Worm (Caenorhabditis elegans) whole organism, L4 larva: ENCODE data around the gene T25B6.5.

Experiments
- F37D6.2 ChIP-seq: sonication (generic microtip); optimal IDR thresholded peaks from 2 replicates; lab custom pipeline; 2016; ENCODE audit warnings: mild to moderate bottlenecking, missing genetic modification characterization, missing compliant biosample characterization
- T26A8.4 ChIP-seq: fragments of 200-800 bp; sonication (Bioruptor generic); IDR thresholded peaks from 2 replicates; pipeline ENCODE4 v1.3.6; 2022; ENCODE audit warnings: missing genetic modification characterization, missing compliant biosample characterization
- Y75B8A.6 ChIP-seq: fragments of 200-800 bp; sonication (Bioruptor generic); IDR thresholded peaks from 2 replicates; pipeline ENCODE4 v1.3.6; 2022; ENCODE audit warnings: missing genetic modification reagents, missing genetic modification characterization, missing compliant biosample characterization
- aha-1 ChIP-seq: fragments of 150-350 bp; peaks from one replicate; lab custom pipeline; 2014; ENCODE audit warnings: missing biosample characterization, missing genetic modification characterization
- aly-2 ChIP-seq: sonication (generic microtip); optimal IDR thresholded peaks from 2 replicates; lab custom pipeline; 2018; ENCODE audit warnings: missing biosample characterization, missing genetic modification characterization
- ceh-20 ChIP-seq: fragments of 200-800 bp; sonication (Bioruptor generic); IDR thresholded peaks from 2 replicates; pipeline ENCODE4 v1.3.6; 2022; ENCODE audit warnings: missing genetic modification reagents, missing genetic modification characterization, missing compliant biosample characterization
- ceh-44 ChIP-seq: fragments of 200-800 bp; sonication (Bioruptor generic); IDR thresholded peaks from 2 replicates; pipeline ENCODE4 v1.3.6; 2022; ENCODE audit warnings: missing genetic modification reagents, missing genetic modification characterization, missing compliant biosample characterization
- daf-19 ChIP-seq: fragments of 200-800 bp; sonication (Bioruptor generic); conservative IDR thresholded peaks from 2 replicates; pipeline ENCODE4 v1.3.6; 2022; ENCODE audit warnings: missing genetic modification characterization, missing compliant biosample characterization
- dmd-8 ChIP-seq: fragments of 200-800 bp; sonication (Bioruptor generic); IDR thresholded peaks from 2 replicates; pipeline ENCODE4 v1.3.6; 2022; ENCODE audit warnings: missing genetic modification characterization, missing compliant biosample characterization
- dmd-9 ChIP-seq: fragments of 200-800 bp; sonication (Bioruptor generic); IDR thresholded peaks from 2 replicates; pipeline ENCODE4 v1.3.6; 2022; ENCODE audit warnings: missing genetic modification reagents, missing genetic modification characterization, missing compliant biosample characterization
- duxl-1 ChIP-seq: sonication (generic microtip); optimal IDR thresholded peaks from 2 replicates; lab custom pipeline; 2016; ENCODE audit warnings: mild to moderate bottlenecking, missing genetic modification characterization, moderate library complexity, missing compliant biosample characterization; ENCODE audit not compliant: poor library complexity
- dve-1 ChIP-seq: sonication (generic microtip); optimal IDR thresholded peaks from 2 replicates; lab custom pipeline; 2017; ENCODE audit warnings: antibody characterized with exemption, mild to moderate bottlenecking, missing genetic modification characterization, missing compliant biosample characterization; ENCODE audit not compliant: insufficient read depth
- egl-27 ChIP-seq: sonication (generic microtip); optimal IDR thresholded peaks from 3 replicates; lab custom pipeline; 2017; ENCODE audit warnings: missing biosample characterization, missing genetic modification reagents, missing genetic modification characterization
- fkh-10 ChIP-seq: fragments of 150-350 bp; optimal IDR thresholded peaks from 2 replicates; lab custom pipeline; 2014; ENCODE audit warnings: missing biosample characterization, missing genetic modification reagents, missing genetic modification characterization
- jun-1 ChIP-seq: fragments of 150-350 bp; optimal IDR thresholded peaks from 2 replicates; lab custom pipeline; 2014; ENCODE audit warnings: missing biosample characterization, missing genetic modification reagents, missing genetic modification characterization
- lim-7 ChIP-seq: fragments of 200-800 bp; sonication (Bioruptor generic); IDR thresholded peaks from 2 replicates; pipeline ENCODE4 v1.3.6; 2022; ENCODE audit warnings: missing genetic modification characterization, missing compliant biosample characterization
- lin-1 ChIP-seq: fragments of 200-800 bp; sonication (Bioruptor generic); IDR thresholded peaks from 2 replicates; pipeline ENCODE4 v1.3.6; 2022; ENCODE audit warnings: missing genetic modification reagents, missing genetic modification characterization, missing compliant biosample characterization
- lin-13 ChIP-seq: fragments of 150-350 bp; optimal IDR thresholded peaks from 2 replicates; lab custom pipeline; 2014; ENCODE audit warnings: missing biosample characterization, missing genetic modification reagents, missing genetic modification characterization
- lsy-2 ChIP-seq, 2 experiments: fragments of 150-350 bp in 1 of 2; sonication (generic microtip) in 1 of 2; optimal IDR thresholded peaks; 2 replicates each; lab custom pipeline; 2014 to 2017; ENCODE audit warnings: missing biosample characterization in 2 of 2, missing genetic modification characterization in 2 of 2
- madf-9 ChIP-seq: fragments of 200-800 bp; sonication (Bioruptor generic); conservative IDR thresholded peaks from 2 replicates; pipeline ENCODE4 v1.3.6; 2022; ENCODE audit warnings: missing genetic modification reagents, missing genetic modification characterization, missing compliant biosample characterization
- mdl-1 ChIP-seq, 2 experiments: fragments of 150-350 bp in 1 of 2; sonication (generic microtip) in 1 of 2; optimal IDR thresholded peaks; 2 replicates each; lab custom pipeline; 2014 to 2017; ENCODE audit warnings: missing biosample characterization in 2 of 2, missing genetic modification characterization in 2 of 2
- mdt-29 ChIP-seq: fragments of 200-800 bp; sonication (Bioruptor generic); IDR thresholded peaks from 2 replicates; pipeline ENCODE4 v1.3.6; 2022; ENCODE audit warnings: missing genetic modification reagents, missing genetic modification characterization, missing compliant biosample characterization
- mep-1 ChIP-seq: fragments of 150-350 bp; sonication (generic microtip); optimal IDR thresholded peaks from 3 replicates; lab custom pipeline; 2014; ENCODE audit warnings: missing biosample characterization, missing genetic modification characterization
- mes-2 ChIP-seq: sonication (generic microtip); optimal IDR thresholded peaks from 2 replicates; lab custom pipeline; 2016; ENCODE audit warnings: missing genotype, mild to moderate bottlenecking, missing genetic modification characterization, missing compliant biosample characterization; ENCODE audit not compliant: poor library complexity, severe bottlenecking
- mxl-2 ChIP-seq: fragments of 200-800 bp; sonication (Bioruptor generic); conservative IDR thresholded peaks from 2 replicates; pipeline ENCODE4 v1.3.6; 2022; ENCODE audit warnings: missing genetic modification reagents, missing genetic modification characterization, missing compliant biosample characterization
- nhr-10 ChIP-seq: fragments of 150-350 bp; optimal IDR thresholded peaks from 2 replicates; lab custom pipeline; 2014; ENCODE audit warnings: missing biosample characterization, missing genetic modification characterization
- nhr-25 ChIP-seq: sonication (generic microtip); optimal IDR thresholded peaks from 2 replicates; lab custom pipeline; 2017; ENCODE audit warnings: missing genetic modification characterization, mild to moderate bottlenecking, missing compliant biosample characterization, antibody characterized with exemption, moderate library complexity, borderline replicate concordance; ENCODE audit not compliant: insufficient read depth
- nhr-28 ChIP-seq: fragments of 150-350 bp; optimal IDR thresholded peaks from 2 replicates; lab custom pipeline; 2014; ENCODE audit warnings: missing biosample characterization, missing genetic modification characterization
- nhr-6 ChIP-seq: fragments of 150-350 bp; optimal IDR thresholded peaks from 2 replicates; lab custom pipeline; 2014; ENCODE audit warnings: missing biosample characterization, missing genetic modification characterization
- pha-4 ChIP-seq, 2 experiments: fragments of 150-350 bp in 1 of 2; fragments of 200-800 bp in 1 of 2; sonication (Bioruptor generic) in 1 of 2; IDR thresholded peaks in 1 of 2; optimal IDR thresholded peaks in 1 of 2; 2 replicates each; pipeline versions ENCODE4 v1.3.6 to Lab custom; 2014 to 2022; ENCODE audit warnings: missing genetic modification characterization in 2 of 2, missing genetic modification reagents in 2 of 2, missing biosample characterization in 1 of 2, missing compliant biosample characterization in 1 of 2
- saeg-2 ChIP-seq: fragments of 200-800 bp; sonication (Bioruptor generic); IDR thresholded peaks from 2 replicates; pipeline ENCODE4 v1.3.6; 2022; ENCODE audit warnings: missing genetic modification reagents, missing genetic modification characterization, missing compliant biosample characterization
- set-16 ChIP-seq: fragments of 200-800 bp; sonication (Bioruptor generic); IDR thresholded peaks from 2 replicates; pipeline ENCODE4 v1.3.6; 2022; ENCODE audit warnings: missing genetic modification reagents, missing genetic modification characterization, missing compliant biosample characterization
- skn-1 ChIP-seq: fragments of 150-350 bp; optimal IDR thresholded peaks from 2 replicates; lab custom pipeline; 2014; ENCODE audit warnings: missing biosample characterization, missing genetic modification characterization
- spr-3 ChIP-seq: fragments of 200-800 bp; sonication (Bioruptor generic); optimal IDR thresholded peaks from 2 replicates; lab custom pipeline; 2018; ENCODE audit warnings: mild to moderate bottlenecking, missing genetic modification characterization, missing compliant biosample characterization
- tag-97 ChIP-seq: fragments of 200-800 bp; sonication (Bioruptor generic); IDR thresholded peaks from 2 replicates; pipeline ENCODE4 v1.3.6; 2022; ENCODE audit warnings: missing genetic modification characterization, missing compliant biosample characterization
- unc-62 ChIP-seq, 3 experiments: fragments of 150-350 bp in 1 of 3; sonication (generic microtip); optimal IDR thresholded peaks in 2 of 3; peaks in 1 of 3; 1 replicate in 1 of 3; 2 replicates in 2 of 3; lab custom pipeline; 2014 to 2017; ENCODE audit warnings: missing biosample characterization in 3 of 3, missing genetic modification characterization in 3 of 3, missing genetic modification reagents in 3 of 3, missing genotype in 1 of 3
- vab-7 ChIP-seq: fragments of 200-800 bp; sonication (Bioruptor generic); IDR thresholded peaks from 2 replicates; pipeline ENCODE4 v1.3.6; 2022; ENCODE audit warnings: missing genetic modification reagents, missing genetic modification characterization, missing compliant biosample characterization
- zfp-3 ChIP-seq: fragments of 200-800 bp; sonication (Bioruptor generic); conservative IDR thresholded peaks from 2 replicates; pipeline ENCODE4 v1.3.6; 2022; ENCODE audit warnings: missing genetic modification reagents, missing genetic modification characterization, missing compliant biosample characterization
- zip-11 ChIP-seq: fragments of 200-800 bp; sonication (Bioruptor generic); IDR thresholded peaks from 2 replicates; pipeline ENCODE4 v1.3.6; 2022; ENCODE audit warnings: missing genetic modification characterization, missing compliant biosample characterization

Gene T25B6.5

DNA sequence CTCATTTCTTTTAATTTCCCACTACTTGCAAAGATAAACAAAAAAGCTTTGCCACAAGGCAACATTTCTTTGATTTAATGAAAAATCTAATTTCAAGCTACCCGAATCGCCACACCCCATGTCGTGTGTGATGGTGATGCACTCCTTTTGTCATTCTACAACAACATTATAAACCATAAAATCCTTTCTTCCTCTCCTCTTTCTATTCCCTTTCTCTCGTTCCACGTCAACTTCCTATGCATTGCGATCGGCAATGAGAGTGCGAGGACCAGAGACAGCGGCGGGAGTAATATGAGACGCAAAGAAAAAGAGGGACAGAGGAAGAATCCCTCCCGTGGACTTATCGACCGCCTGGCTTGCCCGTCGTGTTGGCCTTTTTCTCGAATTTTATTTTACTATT is 46.5 kb upstream of the T25B6.5 start (continued):
- no peak for TF ChIP-seq T26A8.4 (GFP tag; lab: Robert Waterston, UW)
- TF ChIP-seq nhr-6 (tag; lab: Kevin White, UChicago) = peak; percentile 47
- peak; percentile 22 for TF ChIP-seq fkh-10 (GFP tag; lab: Kevin White, UChicago)
- no peak for TF ChIP-seq pha-4 (GFP tag; IDR thresholded peaks at IDR 0.05; lab: Robert Waterston, UW)
- TF ChIP-seq pha-4 (tag; optimal IDR thresholded peaks at IDR 0.05; lab: Kevin White, UChicago) = peak; percentile 70
- no peak for TF ChIP-seq saeg-2 (GFP tag; lab: Robert Waterston, UW)
- no peak for TF ChIP-seq zfp-3 (GFP tag; lab: Robert Waterston, UW)
- peak; percentile 82 for TF ChIP-seq mep-1 (tag; lab: Kevin White, UChicago)
- TF ChIP-seq lim-7 (GFP tag; lab: Robert Waterston, UW) = no peak
- TF ChIP-seq lin-13 (GFP tag; lab: Kevin White, UChicago) = peak; percentile 39
- no peak for TF ChIP-seq skn-1
- no peak for TF ChIP-seq mdt-29 (GFP tag; lab: Robert Waterston, UW)
- TF ChIP-seq spr-3 (GFP tag; lab: Kevin White, UChicago) = no peak
- no peak for TF ChIP-seq nhr-10 (tag; lab: Kevin White, UChicago)
- TF ChIP-seq tag-97 (GFP tag; lab: Robert Waterston, UW) = no peak
- no peak for TF ChIP-seq daf-19 (GFP tag; lab: Robert Waterston, UW)
- peak; percentile 70 for TF ChIP-seq mes-2 (tag; lab: Kevin White, UChicago)
- TF ChIP-seq dve-1 (tag; lab: Kevin White, UChicago) = peak; percentile 54
- TF ChIP-seq nhr-28 (tag; lab: Kevin White, UChicago) = peak; percentile 61
- no peak for TF ChIP-seq ceh-20 (GFP tag; lab: Robert Waterston, UW)
- no peak for TF ChIP-seq madf-9
- TF ChIP-seq mdl-1 (tag; optimal IDR thresholded peaks at IDR 0.05; lab: Kevin White, UChicago) = peak in 1 of 2 experiments; percentile 63
- no peak for TF ChIP-seq vab-7

DNA sequence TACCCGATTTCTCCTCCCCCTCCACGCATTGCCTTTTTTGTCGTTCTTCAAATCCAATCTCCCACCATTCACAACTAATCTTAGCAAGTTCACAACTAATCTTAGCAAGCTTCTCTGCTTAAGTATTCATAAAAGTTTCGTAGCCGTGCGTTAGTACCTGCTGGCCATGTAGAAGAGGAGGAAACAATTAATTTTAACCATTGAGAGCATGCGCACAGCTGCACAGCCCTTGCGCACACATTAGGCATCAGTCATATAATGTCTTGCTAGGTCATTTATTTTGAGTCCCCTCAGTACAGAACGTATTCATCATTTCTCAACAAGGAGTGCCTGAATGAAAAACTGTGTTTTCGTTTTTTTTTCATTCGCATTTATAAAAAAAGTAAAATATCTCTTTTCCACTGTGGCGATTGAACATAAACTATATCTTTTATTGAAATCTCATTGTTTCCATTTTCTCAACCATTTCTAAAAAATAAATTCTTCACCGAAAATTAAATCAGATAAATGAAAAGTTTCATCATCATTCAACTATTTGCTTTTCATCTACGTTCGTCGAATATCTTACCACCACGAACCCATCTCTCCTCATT is 45.8 kb upstream of the T25B6.5 start:
- TF ChIP-seq duxl-1 (tag; lab: Kevin White, UChicago) (no peak), unc-62 (GFP tag; optimal IDR thresholded peaks at IDR 0.05 in 1 of 2; lab: Kevin White, UChicago) (peak in 1 of 2 experiments; percentile 95), unc-62 (tag; optimal IDR thresholded peaks at IDR 0.05; lab: Kevin White, UChicago) (no peak), dmd-9 (GFP tag; lab: Robert Waterston, UW) (no peak), F37D6.2 (tag; lab: Kevin White, UChicago) (no peak), mxl-2 (GFP tag; lab: Robert Waterston, UW) (no peak)

DNA sequence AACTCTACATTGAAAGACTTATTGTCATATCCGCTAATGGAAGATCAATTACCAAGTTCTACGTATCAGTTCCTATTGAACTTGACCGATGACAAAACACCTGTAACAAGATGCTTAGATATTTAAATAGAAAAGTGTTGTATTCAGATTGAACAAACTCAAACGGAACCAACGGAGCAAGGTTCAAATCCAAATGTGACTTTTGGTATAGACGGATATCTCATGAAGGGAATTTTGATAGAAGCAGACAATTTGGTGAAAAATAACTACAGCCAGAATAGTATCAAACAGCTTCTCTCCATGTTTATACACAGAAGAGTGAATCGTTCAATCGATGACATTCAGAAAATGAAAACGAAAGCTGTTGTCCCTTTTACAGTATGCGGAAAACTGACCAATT is 41.9 kb upstream of the T25B6.5 start:
- TF ChIP-seq jun-1 (tag; lab: Kevin White, UChicago) (no peak), unc-62 (GFP tag; optimal IDR thresholded peaks at IDR 0.05 in 1 of 2; lab: Kevin White, UChicago) (peak in 1 of 2 experiments; percentile 91), unc-62 (tag; optimal IDR thresholded peaks at IDR 0.05; lab: Kevin White, UChicago) (no peak)

DNA sequence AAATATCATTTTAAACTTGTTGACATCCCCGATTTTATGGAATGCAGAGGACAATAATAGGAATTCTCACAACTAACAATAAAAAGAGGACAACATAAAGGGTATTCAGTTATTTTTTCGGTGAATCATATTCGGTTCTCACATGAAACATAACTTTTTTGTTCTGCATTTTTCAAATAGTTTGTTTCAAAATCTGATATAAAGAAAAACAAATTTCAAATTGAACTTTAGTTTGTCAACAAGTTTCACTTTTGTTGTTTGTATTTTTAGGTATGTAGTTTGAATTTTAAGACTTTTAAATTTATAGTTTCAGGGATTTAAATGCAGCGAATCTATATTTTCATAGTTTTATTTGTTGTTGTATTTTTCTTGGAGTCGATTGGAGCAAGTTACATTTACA is 41.0 kb upstream of the T25B6.5 start, which contains the start of gene F47E1.4:
Gene F47E1.4 (plus strand): TSS at position 301 of the 400 bp plus-strand sequence.
- peak; percentile 52 for TF ChIP-seq aha-1 (tag; lab: Kevin White, UChicago)
- no peak for TF ChIP-seq zip-11 (GFP tag; lab: Robert Waterston, UW)
- TF ChIP-seq lsy-2 (tag; optimal IDR thresholded peaks at IDR 0.05; lab: Kevin White, UChicago) = no peak
- TF ChIP-seq skn-1 = no peak

DNA sequence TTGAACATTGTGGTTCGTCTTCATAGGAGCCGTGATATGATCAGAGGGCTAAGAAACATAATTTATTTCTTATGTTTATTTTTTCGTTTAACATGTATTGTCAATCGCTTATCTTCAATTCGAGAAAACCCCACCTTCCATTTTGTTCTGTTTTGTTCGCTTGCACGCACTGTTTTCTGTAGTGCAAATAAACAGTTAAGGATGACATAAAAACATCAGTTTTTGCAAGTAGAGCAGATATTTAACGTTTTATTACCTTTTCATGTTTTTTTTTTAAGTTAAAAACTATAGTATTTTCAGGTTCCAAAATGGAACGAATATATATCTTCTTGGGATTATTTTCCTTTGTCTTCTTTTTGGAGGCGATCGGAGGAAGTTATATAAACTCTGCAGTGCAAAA is 35.8 kb upstream of the T25B6.5 start, which contains the start of gene F47E1.2:
Gene F47E1.2 (plus strand): TSS at position 301 of the 400 bp plus-strand sequence.
- TF ChIP-seq Y75B8A.6 (no peak), nhr-25 (tag; lab: Kevin White, UChicago) (no peak), jun-1 (tag; lab: Kevin White, UChicago) (no peak), dmd-8 (GFP tag; lab: Robert Waterston, UW) (no peak), egl-27 (tag; lab: Kevin White, UChicago) (no peak), ceh-44 (GFP tag; lab: Robert Waterston, UW) (no peak), set-16 (GFP tag; lab: Robert Waterston, UW) (no peak), lin-1 (GFP tag; lab: Robert Waterston, UW) (no peak), aly-2 (tag; lab: Kevin White, UChicago) (no peak)
